Worm (Caenorhabditis elegans): ENCODE data around the gene F20D12.12.
A peak's percentile ranks its signal among the peaks of the same experiment; 100 is the strongest.

Gene F20D12.12

ce11 chrIV:7961889-7962342 is 14.7 kb downstream of the F20D12.12 start:
- TF ChIP-seq fkh-2 (tag; optimal IDR thresholded peaks at IDR 0.05), result no peak
- TF ChIP-seq skn-1 (tag; optimal IDR thresholded peaks at IDR 0.05), result no peak
- no peak for TF ChIP-seq sea-2 (GFP tag; optimal IDR thresholded peaks at IDR 0.05)
- TF ChIP-seq ama-1 (optimal IDR thresholded peaks at IDR 0.05), result no peak
- no peak for TF ChIP-seq unc-62 (GFP tag; optimal IDR thresholded peaks at IDR 0.05)
- TF ChIP-seq hmg-11 (tag; optimal IDR thresholded peaks at IDR 0.05), result no peak
- TF ChIP-seq mdl-1 (tag; optimal IDR thresholded peaks at IDR 0.05), result no peak
- TF ChIP-seq fos-1 (tag; optimal IDR thresholded peaks at IDR 0.05), result no peak
- TF ChIP-seq ceh-28 (tag; optimal IDR thresholded peaks at IDR 0.05), result no peak
- no peak for TF ChIP-seq egl-27 (tag; optimal IDR thresholded peaks at IDR 0.05)
- no peak for TF ChIP-seq elt-1 (tag; optimal IDR thresholded peaks at IDR 0.05)
- TF ChIP-seq nhr-77 (tag; optimal IDR thresholded peaks at IDR 0.05), result no peak
- TF ChIP-seq ztf-11 (tag; optimal IDR thresholded peaks at IDR 0.05), result no peak
- no peak for TF ChIP-seq lin-15B (tag; optimal IDR thresholded peaks at IDR 0.05)
- no peak for TF ChIP-seq egl-5 (tag; optimal IDR thresholded peaks at IDR 0.05)

- TF ChIP-seq fos-1 (tag; optimal IDR thresholded peaks at IDR 0.05), result no peak
- no peak for TF ChIP-seq ama-1 (optimal IDR thresholded peaks at IDR 0.05)
- TF ChIP-seq nhr-237 (tag; optimal IDR thresholded peaks at IDR 0.05), result no peak
- no peak for TF ChIP-seq ztf-4 (tag; optimal IDR thresholded peaks at IDR 0.05)
- no peak for TF ChIP-seq unc-39 (tag; optimal IDR thresholded peaks at IDR 0.05)
- no peak for TF ChIP-seq egl-5 (tag; optimal IDR thresholded peaks at IDR 0.05)
- no peak for TF ChIP-seq lin-39 (tag; optimal IDR thresholded peaks at IDR 0.05)
- no peak for TF ChIP-seq lsy-12 (tag; optimal IDR thresholded peaks at IDR 0.05)
- no peak for TF ChIP-seq zag-1 (tag; optimal IDR thresholded peaks at IDR 0.05)
- no peak for TF ChIP-seq nhr-67 (tag; optimal IDR thresholded peaks at IDR 0.05)
- TF ChIP-seq nfya-1 (tag; optimal IDR thresholded peaks at IDR 0.05; ENCODE audit: insufficient read depth), result no peak
- TF ChIP-seq hmg-11 (tag; optimal IDR thresholded peaks at IDR 0.05), result no peak
- TF ChIP-seq fkh-2 (tag; optimal IDR thresholded peaks at IDR 0.05), result no peak
- no peak for TF ChIP-seq elt-1 (tag; optimal IDR thresholded peaks at IDR 0.05)
- TF ChIP-seq ceh-16 (tag; optimal IDR thresholded peaks at IDR 0.05), result no peak
- TF ChIP-seq nhr-28 (tag; optimal IDR thresholded peaks at IDR 0.05), result no peak
- no peak for TF ChIP-seq nhr-25 (tag; optimal IDR thresholded peaks at IDR 0.05)
- no peak for TF ChIP-seq snpc-4 (tag; optimal IDR thresholded peaks at IDR 0.05)
- no peak for TF ChIP-seq pqm-1 (tag; optimal IDR thresholded peaks at IDR 0.05)
Observed at ce11 chrIV:7967006-7967405, 19.8 kb downstream of the F20D12.12 start, which contains the start of gene F57H12.5. TSS of gene F57H12.5 (plus strand) at chrIV:7967306.

ce11 chrIV:7976210-7976609 is 29.0 kb downstream of the F20D12.12 start, which contains the start of gene F57H12.6:
TSS of gene F57H12.6 (minus strand) at chrIV:7976310.
- TF ChIP-seq ceh-16 (tag; optimal IDR thresholded peaks at IDR 0.05) (no peak), nfya-1 (tag; optimal IDR thresholded peaks at IDR 0.05; ENCODE audit: insufficient read depth) (no peak), eor-1 (tag; optimal IDR thresholded peaks at IDR 0.05) (no peak), elt-2 (tag; optimal IDR thresholded peaks at IDR 0.05) (no peak), elt-1 (tag; optimal IDR thresholded peaks at IDR 0.05) (no peak), ZK546.5 (tag; optimal IDR thresholded peaks at IDR 0.05) (no peak), egl-5 (tag; optimal IDR thresholded peaks at IDR 0.05) (no peak), nhr-43 (tag; optimal IDR thresholded peaks at IDR 0.05; ENCODE audit: poor library complexity, severe bottlenecking) (no peak), nhr-28 (tag; optimal IDR thresholded peaks at IDR 0.05) (no peak), unc-39 (tag; optimal IDR thresholded peaks at IDR 0.05) (no peak), mml-1 (tag; optimal IDR thresholded peaks at IDR 0.05) (no peak), lin-15B (tag; optimal IDR thresholded peaks at IDR 0.05) (no peak), daf-12 (tag; optimal IDR thresholded peaks at IDR 0.05) (no peak), ztf-4 (tag; optimal IDR thresholded peaks at IDR 0.05) (no peak)

- no peak for TF ChIP-seq ztf-4 (tag; optimal IDR thresholded peaks at IDR 0.05)
- TF ChIP-seq nhr-25 (tag; optimal IDR thresholded peaks at IDR 0.05), result peak; percentile 14
Observed at ce11 chrIV:7977452-7977940, 30.3 kb downstream of the F20D12.12 start, which contains the start of gene ora-1. TSS of gene ora-1 (plus strand) at chrIV:7977890.

ce11 chrIV:7979588-7979987 is 32.3 kb downstream of the F20D12.12 start, which contains the start of gene unc-24:
TSS of gene unc-24 (plus strand) at chrIV:7979870.
- TF ChIP-seq ceh-28 (tag; optimal IDR thresholded peaks at IDR 0.05), result no peak
- no peak for TF ChIP-seq aly-2 (tag; optimal IDR thresholded peaks at IDR 0.05)
- TF ChIP-seq nfya-1 (tag; optimal IDR thresholded peaks at IDR 0.05; ENCODE audit: insufficient read depth), result peak; percentile 63
- TF ChIP-seq lin-15B (tag; optimal IDR thresholded peaks at IDR 0.05), result peak; percentile 22
- no peak for TF ChIP-seq tbx-2 (tag; optimal IDR thresholded peaks at IDR 0.05)
- TF ChIP-seq nhr-28 (tag; optimal IDR thresholded peaks at IDR 0.05), result no peak
- peak; percentile 74 for TF ChIP-seq lin-39 (tag; optimal IDR thresholded peaks at IDR 0.05)
- peak; percentile 20 for TF ChIP-seq hmg-11 (tag; optimal IDR thresholded peaks at IDR 0.05)
- TF ChIP-seq lsy-12 (tag; optimal IDR thresholded peaks at IDR 0.05), result no peak
- TF ChIP-seq ztf-11 (tag; optimal IDR thresholded peaks at IDR 0.05), result no peak
- no peak for TF ChIP-seq zag-1 (tag; optimal IDR thresholded peaks at IDR 0.05)
